Fruit fly (Drosophila melanogaster) whole organism, pupa: Measurements from ENCODE around the gene ttm2.

ENCODE experiments used
- CG12605 ChIP-seq: fragments of 200-800 bp; sonication (Bioruptor generic); IDR thresholded peaks from 2 replicates; pipeline ENCODE4 v1.3.6; 2022; ENCODE audit warnings: missing biosample characterization, missing genetic modification characterization
- CG13204 ChIP-seq: fragments of 200-800 bp; sonication (Bioruptor generic); optimal IDR thresholded peaks from 2 replicates; lab custom pipeline; 2018; ENCODE audit warnings: missing biosample characterization, mild to moderate bottlenecking, missing genetic modification characterization, moderate library complexity
- CG15710 ChIP-seq: fragments of 200-800 bp; sonication (Bioruptor generic); optimal IDR thresholded peaks from 2 replicates; lab custom pipeline; 2018; ENCODE audit warnings: missing biosample characterization, mild to moderate bottlenecking, missing genetic modification characterization, moderate library complexity
- CG34367 ChIP-seq: fragments of 200-800 bp; sonication (Bioruptor generic); optimal IDR thresholded peaks from 2 replicates; lab custom pipeline; 2018; ENCODE audit warnings: missing biosample characterization, mild to moderate bottlenecking, missing genetic modification characterization
- CG4496 ChIP-seq: fragments of 200-800 bp; sonication (Bioruptor generic); IDR thresholded peaks from 3 replicates; pipeline ENCODE4 v1.3.6; 2022; ENCODE audit warnings: missing biosample characterization, missing genetic modification characterization
- CG8159 ChIP-seq: fragments of 200-800 bp; sonication (Bioruptor generic); optimal IDR thresholded peaks from 3 replicates; lab custom pipeline; 2018; ENCODE audit warnings: missing biosample characterization, mild to moderate bottlenecking, missing genetic modification characterization, moderate library complexity
- CG9948 ChIP-seq: fragments of 200-800 bp; sonication (Bioruptor generic); optimal IDR thresholded peaks from 2 replicates; lab custom pipeline; 2018; ENCODE audit warnings: missing biosample characterization, mild to moderate bottlenecking, missing genetic modification characterization, moderate library complexity
- EcR ChIP-seq: fragments of 200-800 bp; sonication (Bioruptor generic); optimal IDR thresholded peaks from 3 replicates; lab custom pipeline; 2019; ENCODE audit warnings: missing biosample characterization, missing genetic modification characterization, mild to moderate bottlenecking, moderate library complexity, missing genetic modification reagents
- Pif1A ChIP-seq: fragments of 200-800 bp; sonication (Bioruptor generic); optimal IDR thresholded peaks from 3 replicates; lab custom pipeline; 2016; ENCODE audit warnings: missing biosample characterization, missing genetic modification characterization
- Snoo ChIP-seq: fragments of 200-800 bp; sonication (Bioruptor generic); optimal IDR thresholded peaks from 3 replicates; lab custom pipeline; 2017; ENCODE audit warnings: missing biosample characterization, mild to moderate bottlenecking, missing genetic modification characterization, inconsistent platforms
- fd96Ca ChIP-seq: fragments of 200-800 bp; sonication (Bioruptor generic); IDR thresholded peaks from 3 replicates; pipeline ENCODE4 v1.3.6; 2022; ENCODE audit warnings: missing biosample characterization, missing genetic modification characterization

- TF ChIP-seq Pif1A (GFP tag; lab: Kevin White, UChicago) (no peak), CG12605 (GFP tag; lab: Robert Waterston, UW) (no peak), EcR (GFP tag; lab: Kevin White, UChicago) (peak; percentile 40), CG34367 (tag; lab: Kevin White, UChicago) (no peak), CG4496 (no peak), CG9948 (tag; lab: Kevin White, UChicago) (no peak), CG15710 (no peak), CG8159 (tag; lab: Kevin White, UChicago) (peak; percentile 22), CG13204 (no peak), Snoo (tag; lab: Kevin White, UChicago) (no peak), fd96Ca (GFP tag; lab: Robert Waterston, UW) (no peak)
These were observed 20.0 kb downstream of the ttm2 start for dm6 chr3L:294841-295408.
